Fruit fly (Drosophila melanogaster): Measurements from ENCODE around the gene CG8461.

CG8461 gene

DNA sequence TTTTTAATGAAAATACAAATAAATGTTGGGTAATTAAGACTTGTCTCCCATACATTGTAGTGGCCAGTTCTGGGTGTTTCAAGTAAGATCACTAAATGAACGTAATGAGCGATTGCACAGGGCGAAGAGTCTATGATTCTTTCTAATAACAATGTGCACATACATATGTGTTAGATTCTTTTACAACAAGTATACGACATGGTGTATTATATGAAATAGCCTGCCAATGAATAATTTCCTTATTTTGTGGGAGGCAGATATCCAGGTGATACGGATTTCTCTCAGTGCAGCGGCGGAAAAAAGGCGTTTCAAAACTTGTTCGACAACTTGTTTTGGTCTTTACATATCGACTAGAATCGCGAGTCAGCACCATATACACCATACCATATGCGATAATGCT, 39.9 kb downstream of the CG8461 start (continued):
- TF ChIP-seq Elba2 (GFP tag; optimal IDR thresholded peaks at IDR 0.05), result no peak
- no peak for TF ChIP-seq Asciz (GFP tag; optimal IDR thresholded peaks at IDR 0.05)
- peak; percentile 12 for TF ChIP-seq Sry-δ (GFP tag; optimal IDR thresholded peaks at IDR 0.05)
- TF ChIP-seq CG2199 (GFP tag; IDR thresholded peaks at IDR 0.05), result peak; percentile 50; the same call in 2 of the 3 replicates
- TF ChIP-seq br (optimal IDR thresholded peaks at IDR 0.05), result no peak
- no peak for TF ChIP-seq repo (GFP tag; optimal IDR thresholded peaks at IDR 0.05)
- TF ChIP-seq mirr (GFP tag; optimal IDR thresholded peaks at IDR 0.05), result no peak
- TF ChIP-seq Dfd (GFP tag; optimal IDR thresholded peaks at IDR 0.05), result no peak
- TF ChIP-seq dpn (GFP tag; optimal IDR thresholded peaks at IDR 0.05), result peak; percentile 58 to 72
- TF ChIP-seq CG7745 (tag; optimal IDR thresholded peaks at IDR 0.05), result no peak
- TF ChIP-seq cas (GFP tag; IDR thresholded peaks at IDR 0.05), result peak; percentile 46; the same call in 1 of the 2 replicates
- TF ChIP-seq salm (tag; optimal IDR thresholded peaks at IDR 0.05), result no peak
- TF ChIP-seq gro (GFP tag; optimal IDR thresholded peaks at IDR 0.05), result peak; percentile 82
- TF ChIP-seq Side (GFP tag; optimal IDR thresholded peaks at IDR 0.05), result peak; percentile 12
- TF ChIP-seq phol (tag; optimal IDR thresholded peaks at IDR 0.05), result peak; percentile 53
- peak; percentile 51; the same call in 1 of the 2 replicates for TF ChIP-seq CG9215 (GFP tag; IDR thresholded peaks at IDR 0.05)
- TF ChIP-seq CG2116 (GFP tag; optimal IDR thresholded peaks at IDR 0.05), result peak; percentile 12
- TF ChIP-seq CG10979 (tag; optimal IDR thresholded peaks at IDR 0.05), result peak; percentile 48
- no peak for TF ChIP-seq tll (GFP tag; optimal IDR thresholded peaks at IDR 0.05)
- TF ChIP-seq CG9817 (tag; optimal IDR thresholded peaks at IDR 0.05), result peak; percentile 38
- TF ChIP-seq Fer2 (tag; optimal IDR thresholded peaks at IDR 0.05), result no peak
- TF ChIP-seq bigmax (GFP tag; optimal IDR thresholded peaks at IDR 0.05), result no peak
- 0 out of 3 replicates have a peak, but pooled peaks have one; percentile 22 for TF ChIP-seq Aef1 (GFP tag; IDR thresholded peaks at IDR 0.05)
- TF ChIP-seq CG31388 (GFP tag; optimal IDR thresholded peaks at IDR 0.05), result no peak

DNA sequence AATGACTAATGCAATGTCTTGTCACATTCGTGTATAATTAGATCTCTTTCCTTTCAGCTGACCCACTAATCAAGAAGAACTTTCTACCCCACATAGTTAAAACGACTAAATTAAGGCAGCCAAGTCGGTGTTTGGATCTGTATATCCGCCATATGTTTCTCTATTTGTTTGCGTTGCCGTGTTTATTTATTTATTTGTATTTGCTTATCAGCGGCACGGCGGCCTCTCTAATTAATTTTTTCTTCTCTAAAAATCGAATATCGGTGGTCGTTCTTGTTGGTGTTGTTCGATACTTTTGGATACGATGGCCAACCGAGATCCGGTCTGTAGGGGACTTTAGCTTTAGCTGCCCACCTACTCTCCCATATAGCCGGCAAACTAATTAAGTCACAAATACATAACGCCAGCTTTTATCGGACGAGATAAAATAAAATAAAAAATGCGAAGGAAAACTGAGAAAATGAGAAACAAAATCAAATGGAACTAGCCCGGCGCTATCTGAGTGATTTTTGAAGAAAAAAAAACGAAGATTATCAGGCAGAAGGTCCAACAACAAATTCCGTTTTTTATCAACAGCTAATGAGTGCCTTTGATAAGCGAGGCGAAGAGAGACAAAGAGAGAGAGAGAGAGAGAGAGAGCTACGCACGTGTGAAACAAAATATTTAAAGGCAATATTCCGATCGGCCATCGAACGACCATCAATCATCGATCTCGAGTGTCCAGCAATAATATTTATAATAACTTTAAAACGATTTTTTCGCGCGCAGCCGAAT, 40.7 kb downstream of the CG8461 start:
- TF ChIP-seq CG31441 (GFP tag; IDR thresholded peaks at IDR 0.05), result no peak
- no peak for TF ChIP-seq chn (GFP tag; optimal IDR thresholded peaks at IDR 0.05)
- TF ChIP-seq CG4707 (GFP tag; optimal IDR thresholded peaks at IDR 0.05), result no peak
- TF ChIP-seq sob (GFP tag; IDR thresholded peaks at IDR 0.05), result peak; percentile 20; the same call in 1 of the 2 replicates
- TF ChIP-seq CG3281 (GFP tag; optimal IDR thresholded peaks at IDR 0.05), result peak; percentile 54
- TF ChIP-seq CG3847 (GFP tag; IDR thresholded peaks at IDR 0.05), result no peak
- TF ChIP-seq CG12659 (GFP tag; optimal IDR thresholded peaks at IDR 0.05), result peak; percentile 26
- TF ChIP-seq MTF-1 (GFP tag; optimal IDR thresholded peaks at IDR 0.05; ENCODE audit: borderline replicate concordance), result no peak
- no peak for TF ChIP-seq CG1832 (GFP tag; optimal IDR thresholded peaks at IDR 0.05)
- TF ChIP-seq CG17912 (GFP tag; optimal IDR thresholded peaks at IDR 0.05), result no peak
- TF ChIP-seq PHDP (tag; optimal IDR thresholded peaks at IDR 0.05), result peak; percentile 27
- peak; percentile 85 for TF ChIP-seq grn (GFP tag; optimal IDR thresholded peaks at IDR 0.05)
- TF ChIP-seq dm (GFP tag; optimal IDR thresholded peaks at IDR 0.05), result no peak
- peak; percentile 21 for TF ChIP-seq Fer3 (tag; optimal IDR thresholded peaks at IDR 0.05)
- TF ChIP-seq ab (GFP tag; optimal IDR thresholded peaks at IDR 0.05), result no peak
- peak; percentile 29 for TF ChIP-seq pros (GFP tag; optimal IDR thresholded peaks at IDR 0.05)
- TF ChIP-seq Dbx (GFP tag; IDR thresholded peaks at IDR 0.05), result no peak
- peak; percentile 62 for TF ChIP-seq sd (tag; optimal IDR thresholded peaks at IDR 0.05)
- TF ChIP-seq CG7963 (GFP tag; IDR thresholded peaks at IDR 0.05; ENCODE audit: partially characterized antibody), result 0 out of 3 replicates have a peak, but pooled peaks have one; percentile 5
- peak; percentile 1 for TF ChIP-seq CHES-1-like (GFP tag; optimal IDR thresholded peaks at IDR 0.05)
- TF ChIP-seq CG6765 (GFP tag; optimal IDR thresholded peaks at IDR 0.05), result peak; percentile 25
- no peak for TF ChIP-seq Ssrp (tag; optimal IDR thresholded peaks at IDR 0.05)
- TF ChIP-seq HHEX (GFP tag; optimal IDR thresholded peaks at IDR 0.05), result peak; percentile 12
- 0 out of 2 replicates have a peak, but pooled peaks have one; percentile 11 for TF ChIP-seq chm (GFP tag; IDR thresholded peaks at IDR 0.05)
- peak; percentile 25 for TF ChIP-seq CG18599 (GFP tag; optimal IDR thresholded peaks at IDR 0.05)
